Worm (Caenorhabditis elegans): ENCODE data around the gene srx-104.

DNA sequence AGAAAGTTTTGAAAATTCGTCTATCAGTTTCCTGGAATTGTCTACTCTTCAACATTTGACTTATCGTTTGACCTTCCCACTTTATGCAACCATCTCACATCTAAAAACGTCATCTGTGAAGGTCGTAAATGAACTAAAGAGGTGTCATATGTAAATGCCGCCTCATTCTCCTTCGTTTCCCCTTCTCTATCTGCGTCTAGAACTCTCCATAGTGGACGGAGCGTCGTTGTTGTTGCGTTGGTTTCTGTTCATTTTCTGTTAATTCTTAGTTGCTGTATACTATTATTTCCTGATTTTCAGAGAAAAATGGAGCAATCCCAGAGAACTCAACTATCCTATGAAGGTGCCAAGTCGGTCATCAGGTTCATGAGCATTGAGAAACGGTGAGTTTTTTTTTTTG lies 17.5 kb upstream of the srx-104 start, which contains the start of gene fbxc-52:
- TF ChIP-seq gei-17 (GFP tag; optimal IDR thresholded peaks at IDR 0.05) (no peak), ets-4 (GFP tag; optimal IDR thresholded peaks at IDR 0.05) (no peak), die-1 (tag; optimal IDR thresholded peaks at IDR 0.05) (no peak), F33H1.4 (GFP tag; IDR thresholded peaks at IDR 0.05) (no peak), C17E4.6 (GFP tag; IDR thresholded peaks at IDR 0.05) (no peak), lsl-1 (GFP tag; optimal IDR thresholded peaks at IDR 0.05) (no peak), pha-4 (tag; optimal IDR thresholded peaks at IDR 0.05) (no peak), B0261.1 (tag; optimal IDR thresholded peaks at IDR 0.05) (no peak), hsf-1 (GFP tag; IDR thresholded peaks at IDR 0.05) (no peak), nhr-120 (GFP tag; IDR thresholded peaks at IDR 0.05) (no peak), lag-1 (GFP tag; IDR thresholded peaks at IDR 0.05) (no peak), madf-8 (GFP tag; conservative IDR thresholded peaks at IDR 0.05) (no peak)

Data from whole organism, young adult.